Fruit fly (Drosophila melanogaster): ENCODE measurements around the gene CG12170.
A peak's percentile ranks its signal among the peaks of the same experiment; 100 is the strongest.

Gene CG12170

DNA sequence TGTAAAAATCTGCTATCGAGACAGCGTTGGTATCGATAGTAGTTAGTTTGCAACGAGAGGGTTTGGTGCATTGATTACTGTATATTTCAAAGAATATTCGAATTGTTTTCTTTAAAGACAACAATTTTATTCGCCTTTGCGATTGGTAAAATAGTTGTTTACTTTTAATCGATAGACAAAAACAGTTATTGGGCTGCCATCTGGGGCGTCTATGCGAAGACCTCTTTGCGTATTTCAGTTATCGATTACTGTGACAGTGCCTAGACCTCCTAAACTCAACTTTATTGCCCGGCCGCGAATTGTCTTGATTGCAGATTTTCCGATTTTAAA is 24.0 kb upstream of the CG12170 start, which contains the start of gene Atu (continued):
- TF ChIP-seq CG7745 (tag; optimal IDR thresholded peaks at IDR 0.05) = no peak
- no peak for TF ChIP-seq wdn (GFP tag; IDR thresholded peaks at IDR 0.05)
- TF ChIP-seq Dll (GFP tag; IDR thresholded peaks at IDR 0.05; ENCODE audit: partially characterized antibody) = peak; percentile 97
- TF ChIP-seq CG14965 (GFP tag; optimal IDR thresholded peaks at IDR 0.05; ENCODE audit: borderline replicate concordance) = no peak
- no peak for TF ChIP-seq Ravus (GFP tag; IDR thresholded peaks at IDR 0.05)
- TF ChIP-seq sim (GFP tag; IDR thresholded peaks at IDR 0.05) = no peak
- no peak for TF ChIP-seq stc (GFP tag; IDR thresholded peaks at IDR 0.05)
- no peak for TF ChIP-seq Dfd (GFP tag; optimal IDR thresholded peaks at IDR 0.05)
- TF ChIP-seq CG14710 (tag; optimal IDR thresholded peaks at IDR 0.05) = peak; percentile 70
- TF ChIP-seq trem (tag; optimal IDR thresholded peaks at IDR 0.05) = peak; percentile 94
- no peak for TF ChIP-seq HHEX (GFP tag; optimal IDR thresholded peaks at IDR 0.05)
- no peak for TF ChIP-seq vvl (GFP tag; IDR thresholded peaks at IDR 0.05)
- TF ChIP-seq nom (GFP tag; optimal IDR thresholded peaks at IDR 0.05) = no peak
- TF ChIP-seq CG3163 (GFP tag; optimal IDR thresholded peaks at IDR 0.05) = no peak
- no peak for TF ChIP-seq ci (GFP tag; IDR thresholded peaks at IDR 0.05)
- no peak for TF ChIP-seq crc (GFP tag; optimal IDR thresholded peaks at IDR 0.05)
- TF ChIP-seq Sox102F (GFP tag; optimal IDR thresholded peaks at IDR 0.05) = no peak
- peak; percentile 63 for TF ChIP-seq Myb (GFP tag; optimal IDR thresholded peaks at IDR 0.05)
- peak; percentile 87 for TF ChIP-seq chinmo (GFP tag; IDR thresholded peaks at IDR 0.05; ENCODE audit: partially characterized antibody)
- no peak for TF ChIP-seq CG18476 (GFP tag; optimal IDR thresholded peaks at IDR 0.05)
- no peak for TF ChIP-seq MTF-1 (GFP tag; optimal IDR thresholded peaks at IDR 0.05; ENCODE audit: borderline replicate concordance)
- no peak for TF ChIP-seq CG1529 (GFP tag; optimal IDR thresholded peaks at IDR 0.05)
- no peak for TF ChIP-seq en (GFP tag; optimal IDR thresholded peaks at IDR 0.05)
- no peak for TF ChIP-seq CG8944 (GFP tag; optimal IDR thresholded peaks at IDR 0.05)
- TF ChIP-seq CG15479 (GFP tag; optimal IDR thresholded peaks at IDR 0.05) = no peak
- peak; percentile 49; the same call in 1 of the 2 replicates for TF ChIP-seq slbo (GFP tag; IDR thresholded peaks at IDR 0.05)
- no peak for TF ChIP-seq kah (GFP tag; optimal IDR thresholded peaks at IDR 0.05)
- no peak for TF ChIP-seq Sox100B (GFP tag; optimal IDR thresholded peaks at IDR 0.05)
- TF ChIP-seq HLH54F (GFP tag; optimal IDR thresholded peaks at IDR 0.05) = peak; percentile 39
- TF ChIP-seq croc (GFP tag; conservative IDR thresholded peaks at IDR 0.05) = no peak
- TF ChIP-seq org-1 (GFP tag; optimal IDR thresholded peaks at IDR 0.05) = no peak
- TF ChIP-seq caup (GFP tag; optimal IDR thresholded peaks at IDR 0.05; ENCODE audit: severe bottlenecking) = no peak
- TF ChIP-seq gcm (GFP tag; optimal IDR thresholded peaks at IDR 0.05) = no peak
- peak; percentile 2 for TF ChIP-seq CG3281 (GFP tag; optimal IDR thresholded peaks at IDR 0.05)
- TF ChIP-seq NK7.1 (GFP tag; optimal IDR thresholded peaks at IDR 0.05) = no peak
- TF ChIP-seq Ptx1 (GFP tag; IDR thresholded peaks at IDR 0.05) = no peak
- TF ChIP-seq salm (tag; optimal IDR thresholded peaks at IDR 0.05) = no peak
- no peak for TF ChIP-seq exex (tag; optimal IDR thresholded peaks at IDR 0.05)
- TF ChIP-seq CG10209 (GFP tag; optimal IDR thresholded peaks at IDR 0.05) = no peak
- no peak for TF ChIP-seq Blimp-1 (GFP tag; optimal IDR thresholded peaks at IDR 0.05)
- TF ChIP-seq CG6683 (GFP tag; optimal IDR thresholded peaks at IDR 0.05) = no peak
- peak; percentile 69 for TF ChIP-seq CG9932 (GFP tag; IDR thresholded peaks at IDR 0.05)
- TF ChIP-seq p53 (GFP tag; optimal IDR thresholded peaks at IDR 0.05) = no peak
- TF ChIP-seq Usf (GFP tag; optimal IDR thresholded peaks at IDR 0.05) = no peak
- peak; percentile 24 for TF ChIP-seq CG9437 (GFP tag; optimal IDR thresholded peaks at IDR 0.05)
- TF ChIP-seq sc (optimal IDR thresholded peaks at IDR 0.05) = no peak
- TF ChIP-seq sc (GFP tag; optimal IDR thresholded peaks at IDR 0.05) = no peak
- no peak for TF ChIP-seq mirr (GFP tag; optimal IDR thresholded peaks at IDR 0.05)
- TF ChIP-seq CG10959 (GFP tag; IDR thresholded peaks at IDR 0.05) = no peak
- peak; percentile 11 for TF ChIP-seq Lhr (GFP tag; optimal IDR thresholded peaks at IDR 0.05)
- TF ChIP-seq CG31365 (tag; optimal IDR thresholded peaks at IDR 0.05) = no peak
- TF ChIP-seq cwo (GFP tag; optimal IDR thresholded peaks at IDR 0.05) = no peak
